Worm (Caenorhabditis elegans): ENCODE results near the gene act-5.

DNA sequence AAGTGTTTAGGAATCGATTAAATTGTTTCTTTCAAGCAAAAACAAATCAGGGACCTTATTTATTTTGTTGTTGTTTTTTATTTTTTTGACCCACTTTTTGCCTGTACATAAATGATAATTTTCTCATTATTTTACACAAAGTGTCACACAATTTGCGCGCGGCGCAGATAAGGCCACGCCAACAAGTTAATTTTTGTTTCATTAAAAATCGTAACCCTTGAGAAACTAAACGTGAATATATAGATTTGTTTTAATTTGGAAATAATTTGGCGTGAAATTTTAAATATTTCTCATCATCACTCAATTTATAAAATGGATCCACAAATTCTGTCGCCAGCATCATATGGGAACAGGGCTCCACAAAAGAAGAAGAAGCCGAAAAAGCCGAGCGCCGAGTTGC is 25.3 kb downstream of the act-5 start, which contains the start of gene T05D4.5:
- TF ChIP-seq dmd-9 (GFP tag; IDR thresholded peaks at IDR 0.05): no peak
- TF ChIP-seq ztf-11 (tag; optimal IDR thresholded peaks at IDR 0.05): no peak
- no peak for TF ChIP-seq daf-16 (GFP tag; optimal IDR thresholded peaks at IDR 0.05)
- no peak for TF ChIP-seq daf-16 (tag; optimal IDR thresholded peaks at IDR 0.05)
- TF ChIP-seq ceh-28 (tag; optimal IDR thresholded peaks at IDR 0.05): no peak
- peak; percentile 27 for TF ChIP-seq aha-1 (tag)
- no peak for TF ChIP-seq mes-2 (tag; optimal IDR thresholded peaks at IDR 0.05; ENCODE audit: poor library complexity, severe bottlenecking)
- TF ChIP-seq nhr-76 (tag; optimal IDR thresholded peaks at IDR 0.05): no peak
- TF ChIP-seq hlh-11 (tag; optimal IDR thresholded peaks at IDR 0.05): no peak
- no peak for TF ChIP-seq skn-1 (tag; optimal IDR thresholded peaks at IDR 0.05)
- TF ChIP-seq ceh-82 (tag; optimal IDR thresholded peaks at IDR 0.05): no peak
- TF ChIP-seq dmd-6 (GFP tag; IDR thresholded peaks at IDR 0.05): no peak
- no peak for TF ChIP-seq nhr-237 (tag; optimal IDR thresholded peaks at IDR 0.05)

Measured in whole organism, L4 larva.